Worm (Caenorhabditis elegans) whole organism, mixed stage, embryonic: ENCODE results near the gene egg-2.

Source experiments
- M03D4.4 ChIP-seq: sonication (generic microtip); optimal IDR thresholded peaks from 2 replicates; lab custom pipeline; 2017; ENCODE audit warnings: mild to moderate bottlenecking, missing genetic modification characterization, missing compliant biosample characterization
- bed-3 ChIP-seq: fragments of 200-800 bp; sonication (Bioruptor generic); optimal IDR thresholded peaks from 3 replicates; lab custom pipeline; 2018; ENCODE audit warnings: mild to moderate bottlenecking, missing genetic modification characterization, moderate library complexity, missing compliant biosample characterization
- blmp-1 ChIP-seq: fragments of 150-350 bp; optimal IDR thresholded peaks from 2 replicates; lab custom pipeline; 2014; ENCODE audit warnings: missing biosample characterization, missing genetic modification characterization
- ceh-43 ChIP-seq: fragments of 200-800 bp; sonication (Bioruptor generic); optimal IDR thresholded peaks from 2 replicates; lab custom pipeline; 2018; ENCODE audit warnings: mild to moderate bottlenecking, missing genetic modification characterization, moderate library complexity, missing compliant biosample characterization
- ceh-83 ChIP-seq: fragments of 200-800 bp; sonication (Bioruptor generic); optimal IDR thresholded peaks from 2 replicates; lab custom pipeline; 2018; ENCODE audit warnings: mild to moderate bottlenecking, missing genetic modification characterization, missing compliant biosample characterization
- ces-1 ChIP-seq: fragments of 150-350 bp; optimal IDR thresholded peaks from 2 replicates; lab custom pipeline; 2014; ENCODE audit warnings: missing biosample characterization, missing genetic modification reagents, missing genetic modification characterization
- cnd-1 ChIP-seq: fragments of 200-800 bp; sonication (Bioruptor generic); optimal IDR thresholded peaks from 2 replicates; lab custom pipeline; 2018; ENCODE audit warnings: mild to moderate bottlenecking, missing genetic modification characterization, missing compliant biosample characterization
- drap-1 ChIP-seq: fragments of 200-800 bp; sonication (Bioruptor generic); optimal IDR thresholded peaks from 3 replicates; lab custom pipeline; 2018; ENCODE audit warnings: mild to moderate bottlenecking, missing genetic modification characterization, missing compliant biosample characterization
- elt-1 ChIP-seq: sonication (generic microtip); optimal IDR thresholded peaks from 2 replicates; lab custom pipeline; 2017; ENCODE audit warnings: missing genetic modification characterization, mild to moderate bottlenecking, missing compliant biosample characterization, antibody characterized with exemption, moderate library complexity, borderline replicate concordance; ENCODE audit not compliant: insufficient read depth
- elt-3 ChIP-seq: fragments of 150-350 bp; optimal IDR thresholded peaks from 2 replicates; lab custom pipeline; 2014; ENCODE audit warnings: missing biosample characterization, missing genetic modification characterization
- flh-1 ChIP-seq: fragments of 200-800 bp; sonication (Bioruptor generic); optimal IDR thresholded peaks from 2 replicates; lab custom pipeline; 2018; ENCODE audit warnings: mild to moderate bottlenecking, missing genetic modification characterization, moderate library complexity, missing compliant biosample characterization
- ham-2 ChIP-seq: fragments of 200-800 bp; sonication (Bioruptor generic); optimal IDR thresholded peaks from 2 replicates; lab custom pipeline; 2018; ENCODE audit warnings: mild to moderate bottlenecking, missing genetic modification characterization, missing compliant biosample characterization
- hlh-1 ChIP-seq: fragments of 150-350 bp; optimal IDR thresholded peaks from 2 replicates; lab custom pipeline; 2014; ENCODE audit warnings: missing biosample characterization, missing genetic modification reagents, missing genetic modification characterization
- lin-13 ChIP-seq: fragments of 150-350 bp; optimal IDR thresholded peaks from 2 replicates; lab custom pipeline; 2014; ENCODE audit warnings: missing biosample characterization, missing genetic modification characterization
- lin-32 ChIP-seq: fragments of 200-800 bp; sonication (Bioruptor generic); optimal IDR thresholded peaks from 2 replicates; lab custom pipeline; 2018; ENCODE audit warnings: mild to moderate bottlenecking, missing genetic modification characterization, missing compliant biosample characterization
- lsy-2 ChIP-seq: fragments of 150-350 bp; optimal IDR thresholded peaks from 2 replicates; lab custom pipeline; 2014; ENCODE audit warnings: missing biosample characterization, missing genetic modification characterization
- mab-5 ChIP-seq: fragments of 150-350 bp; optimal IDR thresholded peaks from 2 replicates; lab custom pipeline; 2014; ENCODE audit warnings: missing biosample characterization, missing genetic modification characterization
- mep-1 ChIP-seq: fragments of 150-350 bp; optimal IDR thresholded peaks from 2 replicates; lab custom pipeline; 2017; ENCODE audit warnings: missing biosample characterization, missing genetic modification reagents, missing genetic modification characterization, inconsistent platforms
- mls-2 ChIP-seq: sonication (generic microtip); optimal IDR thresholded peaks from 2 replicates; lab custom pipeline; 2016; ENCODE audit warnings: mild to moderate bottlenecking, missing genetic modification characterization, moderate library complexity, missing compliant biosample characterization
- nhr-12 ChIP-seq: fragments of 150-350 bp; optimal IDR thresholded peaks from 2 replicates; lab custom pipeline; 2014; ENCODE audit warnings: missing biosample characterization, missing genetic modification characterization
- nhr-2 ChIP-seq: fragments of 150-350 bp; optimal IDR thresholded peaks from 2 replicates; lab custom pipeline; 2014; ENCODE audit warnings: missing biosample characterization, missing genetic modification characterization
- nhr-237 ChIP-seq: fragments of 150-350 bp; optimal IDR thresholded peaks from 2 replicates; lab custom pipeline; 2014; ENCODE audit warnings: missing biosample characterization, missing genetic modification characterization
- nhr-28 ChIP-seq: fragments of 150-350 bp; optimal IDR thresholded peaks from 2 replicates; lab custom pipeline; 2014; ENCODE audit warnings: missing biosample characterization, missing genetic modification characterization
- nhr-76 ChIP-seq: sonication (generic microtip); optimal IDR thresholded peaks from 2 replicates; lab custom pipeline; 2017; ENCODE audit warnings: missing biosample characterization, missing genetic modification characterization
- sem-2 ChIP-seq: fragments of 200-800 bp; sonication (Bioruptor generic); optimal IDR thresholded peaks from 2 replicates; lab custom pipeline; 2018; ENCODE audit warnings: mild to moderate bottlenecking, missing genetic modification characterization, missing compliant biosample characterization
- snpc-4 ChIP-seq: fragments of 150-350 bp; optimal IDR thresholded peaks from 2 replicates; lab custom pipeline; 2014; ENCODE audit warnings: missing biosample characterization, missing genetic modification characterization
- sptf-1 ChIP-seq: sonication (generic microtip); optimal IDR thresholded peaks from 2 replicates; lab custom pipeline; 2017; ENCODE audit warnings: mild to moderate bottlenecking, missing genetic modification characterization, moderate library complexity, missing compliant biosample characterization
- tbx-8 ChIP-seq: fragments of 200-800 bp; sonication (Bioruptor generic); optimal IDR thresholded peaks from 2 replicates; lab custom pipeline; 2018; ENCODE audit warnings: mild to moderate bottlenecking, missing genetic modification characterization, moderate library complexity, missing compliant biosample characterization
- unc-120 ChIP-seq: sonication (generic microtip); optimal IDR thresholded peaks from 2 replicates; lab custom pipeline; 2017; ENCODE audit warnings: missing genetic modification characterization, missing compliant biosample characterization; ENCODE audit not compliant: poor library complexity, severe bottlenecking
- unc-39 ChIP-seq: fragments of 150-350 bp; optimal IDR thresholded peaks from 2 replicates; lab custom pipeline; 2014; ENCODE audit warnings: missing biosample characterization, missing genetic modification characterization
- unc-62 ChIP-seq: fragments of 150-350 bp; optimal IDR thresholded peaks from 2 replicates; lab custom pipeline; 2014; ENCODE audit warnings: missing biosample characterization, missing genetic modification reagents, missing genetic modification characterization
- zip-8 ChIP-seq: fragments of 150-350 bp; optimal IDR thresholded peaks from 2 replicates; lab custom pipeline; 2014; ENCODE audit warnings: missing biosample characterization, missing genetic modification characterization

The egg-2 gene

DNA sequence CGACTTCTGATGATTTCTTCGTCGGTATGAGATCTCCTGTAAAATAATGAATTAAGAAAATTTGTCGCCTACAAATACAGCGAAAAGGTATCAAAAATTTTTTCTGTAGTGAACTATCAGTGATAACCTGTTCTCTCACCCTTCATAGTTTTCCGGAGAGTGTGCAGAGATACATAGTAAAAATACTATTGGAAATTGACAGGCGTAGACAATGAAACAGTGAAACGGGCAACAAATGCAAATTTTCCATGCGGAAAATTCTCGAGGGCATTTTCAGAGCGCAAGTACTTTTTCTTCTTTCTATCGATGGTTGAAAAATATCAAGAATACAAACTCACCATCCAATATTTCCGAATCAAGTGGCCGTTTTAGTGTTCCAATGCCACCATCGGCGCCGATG is 26.8 kb upstream of the egg-2 start:
- TF ChIP-seq tbx-8 (no peak), zip-8 (tag; lab: Kevin White, UChicago) (no peak), unc-120 (no peak)

DNA sequence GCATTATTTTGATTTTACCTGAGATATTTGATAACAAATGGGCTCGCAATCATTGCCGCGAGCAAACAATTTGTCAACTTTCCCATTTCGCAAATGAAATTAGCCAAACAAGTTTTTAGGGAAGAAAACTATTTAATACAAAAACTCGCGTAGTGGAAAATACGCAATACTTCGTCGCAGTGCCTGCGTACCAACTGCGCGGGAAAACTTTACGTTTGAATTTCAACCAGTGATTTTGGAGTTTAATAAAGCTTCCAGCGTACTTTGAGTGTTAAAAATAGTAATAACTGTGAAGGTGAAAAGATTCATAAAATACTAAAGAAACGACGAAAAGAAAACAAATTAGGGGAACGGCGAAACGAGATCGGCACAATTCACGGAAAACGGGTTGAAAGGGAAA is 24.5 kb upstream of the egg-2 start, which contains the start of gene tofu-7:
tofu-7 (minus strand) TSS at position 111 of the 400 bp plus-strand sequence.
- TF ChIP-seq hlh-1 (tag; lab: Kevin White, UChicago), result no peak
- no peak for TF ChIP-seq mab-5 (tag; lab: Kevin White, UChicago)
- no peak for TF ChIP-seq mls-2 (tag; lab: Kevin White, UChicago)
- TF ChIP-seq nhr-2 (tag; lab: Kevin White, UChicago), result no peak
- TF ChIP-seq ham-2, result no peak
- no peak for TF ChIP-seq unc-39 (tag; lab: Kevin White, UChicago)
- no peak for TF ChIP-seq nhr-76 (tag; lab: Kevin White, UChicago)
- TF ChIP-seq mep-1 (tag; lab: Kevin White, UChicago), result no peak
- TF ChIP-seq cnd-1, result no peak
- no peak for TF ChIP-seq bed-3 (GFP tag; lab: Kevin White, UChicago)
- no peak for TF ChIP-seq lsy-2 (tag; lab: Kevin White, UChicago)
- TF ChIP-seq elt-3 (tag; lab: Kevin White, UChicago), result no peak
- no peak for TF ChIP-seq snpc-4 (tag; lab: Kevin White, UChicago)
- no peak for TF ChIP-seq M03D4.4 (tag; lab: Kevin White, UChicago)
- no peak for TF ChIP-seq tbx-8
- TF ChIP-seq ceh-83 (GFP tag; lab: Kevin White, UChicago), result no peak
- TF ChIP-seq sptf-1 (tag; lab: Kevin White, UChicago), result no peak
- no peak for TF ChIP-seq nhr-12 (tag; lab: Kevin White, UChicago)
- TF ChIP-seq ceh-43 (GFP tag; lab: Kevin White, UChicago), result no peak

DNA sequence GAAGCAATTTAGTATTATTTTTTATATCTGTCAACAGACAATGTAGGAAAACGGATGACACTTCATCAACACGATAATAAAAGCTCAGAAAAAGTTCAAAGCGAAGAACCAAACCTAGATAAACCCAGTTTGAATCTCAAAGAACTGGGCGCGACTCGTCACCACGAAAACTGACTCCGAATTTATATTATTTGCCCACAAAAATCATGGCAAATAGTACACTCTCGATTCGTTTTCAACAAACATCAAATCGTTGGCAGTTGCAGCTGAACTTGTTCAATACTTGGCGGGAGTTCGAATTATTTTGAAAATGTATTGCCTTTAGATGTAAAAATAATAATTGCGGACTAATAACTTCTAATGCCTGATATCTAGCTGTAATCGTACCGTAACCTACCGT is 22.7 kb upstream of the egg-2 start:
- TF ChIP-seq mab-5 (tag; lab: Kevin White, UChicago), result no peak
- no peak for TF ChIP-seq lin-32 (GFP tag; lab: Kevin White, UChicago)
- no peak for TF ChIP-seq cnd-1
- TF ChIP-seq mls-2 (tag; lab: Kevin White, UChicago), result no peak

DNA sequence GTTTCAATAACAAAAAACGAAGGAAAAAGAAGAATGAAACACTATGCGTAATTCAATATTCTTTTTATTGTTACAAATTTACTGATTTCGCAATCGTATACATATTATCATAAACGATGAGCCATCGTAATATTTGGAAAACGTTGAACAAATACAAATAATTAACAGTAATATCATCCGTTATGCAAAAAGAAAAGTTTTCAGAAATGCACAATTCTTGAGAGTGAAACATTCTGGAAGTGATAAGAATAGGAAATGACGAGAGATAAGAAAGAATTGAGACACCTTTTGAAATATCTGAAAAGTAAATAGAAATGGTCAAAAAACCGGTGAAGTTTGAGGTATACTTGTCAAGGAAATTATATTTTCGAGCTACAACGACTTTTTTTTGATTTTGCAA is 21.1 kb upstream of the egg-2 start:
- TF ChIP-seq nhr-2 (tag; lab: Kevin White, UChicago), result no peak
- no peak for TF ChIP-seq tbx-8
- TF ChIP-seq sptf-1 (tag; lab: Kevin White, UChicago), result no peak
- TF ChIP-seq ces-1 (GFP tag; lab: Kevin White, UChicago), result no peak
- no peak for TF ChIP-seq sem-2 (GFP tag; lab: Kevin White, UChicago)
- TF ChIP-seq elt-1 (tag; lab: Kevin White, UChicago), result no peak
- TF ChIP-seq blmp-1 (tag; lab: Kevin White, UChicago), result no peak

DNA sequence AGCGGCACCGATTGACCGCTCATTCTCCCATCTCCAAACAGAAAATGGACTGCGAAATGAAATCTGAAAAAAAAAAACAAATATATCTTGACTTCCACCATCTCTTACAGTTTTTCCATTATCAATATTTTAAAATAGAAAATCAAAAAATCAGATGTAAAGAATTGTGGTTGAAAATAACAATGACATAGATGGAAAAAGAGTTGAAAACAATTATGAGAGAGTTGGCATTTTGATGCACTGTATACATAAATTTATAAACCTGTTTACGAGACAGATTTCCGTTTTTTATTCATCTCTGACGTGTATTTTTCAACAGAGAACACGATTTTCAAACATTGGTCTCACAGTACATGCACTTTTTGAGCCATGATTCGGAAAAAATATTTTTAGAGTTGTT is 20.3 kb upstream of the egg-2 start, which contains the start of gene ZK418.7:
ZK418.7 (minus strand) TSS at position 101 of the 400 bp plus-strand sequence.
- TF ChIP-seq nhr-28 (tag; lab: Kevin White, UChicago) (no peak), zip-8 (tag; lab: Kevin White, UChicago) (no peak)

DNA sequence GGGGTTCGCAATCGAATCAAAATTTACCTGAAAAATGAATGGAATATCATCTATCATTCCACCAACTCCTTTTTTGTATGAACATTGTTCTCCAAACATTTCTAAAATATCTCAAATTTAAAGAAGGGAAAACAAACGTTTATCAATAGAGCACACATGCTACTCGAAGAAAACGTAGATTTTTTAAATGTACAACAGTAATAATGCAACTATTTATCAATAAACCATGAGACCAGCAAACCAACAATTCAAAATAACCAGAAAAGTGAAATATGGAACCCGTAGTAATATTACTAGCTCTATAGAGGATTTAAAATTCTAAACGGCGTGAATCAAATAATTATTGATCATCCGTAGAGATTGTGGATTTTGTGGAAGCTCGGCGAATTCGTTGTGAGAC is 18.4 kb upstream of the egg-2 start, which contains the start of gene ZK418.6:
ZK418.6 (minus strand) TSS at position 101 of the 400 bp plus-strand sequence.
- TF ChIP-seq mls-2 (tag; lab: Kevin White, UChicago) (no peak), ham-2 (no peak), cnd-1 (no peak), unc-120 (no peak), lin-13 (tag; lab: Kevin White, UChicago) (no peak), nhr-28 (tag; lab: Kevin White, UChicago) (no peak), sptf-1 (tag; lab: Kevin White, UChicago) (no peak), unc-62 (GFP tag; lab: Kevin White, UChicago) (no peak), sem-2 (GFP tag; lab: Kevin White, UChicago) (no peak), nhr-76 (tag; lab: Kevin White, UChicago) (no peak), nhr-237 (tag; lab: Kevin White, UChicago) (no peak), elt-1 (tag; lab: Kevin White, UChicago) (no peak), lsy-2 (tag; lab: Kevin White, UChicago) (no peak), bed-3 (GFP tag; lab: Kevin White, UChicago) (no peak), flh-1 (no peak), nhr-12 (tag; lab: Kevin White, UChicago) (no peak), hlh-1 (tag; lab: Kevin White, UChicago) (no peak), elt-3 (tag; lab: Kevin White, UChicago) (no peak), drap-1 (GFP tag; lab: Kevin White, UChicago) (no peak)
